Worm (Caenorhabditis elegans) whole organism, L4 larva: Measurements from ENCODE around the gene W03B1.3.

Experiments used
- T20F7.1 ChIP-seq: fragments of 200-800 bp; sonication (Bioruptor generic); optimal IDR thresholded peaks from 2 replicates; lab custom pipeline; 2018; ENCODE audit warnings: mild to moderate bottlenecking, missing genetic modification characterization, missing compliant biosample characterization
- aly-2 ChIP-seq: sonication (generic microtip); optimal IDR thresholded peaks from 2 replicates; lab custom pipeline; 2018; ENCODE audit warnings: missing biosample characterization, missing genetic modification characterization
- ceh-28 ChIP-seq: fragments of 150-350 bp; optimal IDR thresholded peaks from 2 replicates; lab custom pipeline; 2014; ENCODE audit warnings: missing biosample characterization, missing genetic modification reagents, missing genetic modification characterization
- cey-2 ChIP-seq: sonication (generic microtip); optimal IDR thresholded peaks from 3 replicates; lab custom pipeline; 2017; ENCODE audit warnings: missing genetic modification characterization, mild to moderate bottlenecking, missing compliant biosample characterization, antibody characterized with exemption, borderline replicate concordance; ENCODE audit not compliant: insufficient read depth
- dmd-6 ChIP-seq: fragments of 200-800 bp; sonication (Bioruptor generic); IDR thresholded peaks from 2 replicates; pipeline ENCODE4 v1.3.6; 2022; ENCODE audit warnings: missing genetic modification reagents, missing genetic modification characterization, missing compliant biosample characterization
- egl-27 ChIP-seq: sonication (generic microtip); optimal IDR thresholded peaks from 3 replicates; lab custom pipeline; 2017; ENCODE audit warnings: missing biosample characterization, missing genetic modification reagents, missing genetic modification characterization
- lim-7 ChIP-seq: fragments of 200-800 bp; sonication (Bioruptor generic); IDR thresholded peaks from 2 replicates; pipeline ENCODE4 v1.3.6; 2022; ENCODE audit warnings: missing genetic modification characterization, missing compliant biosample characterization
- madf-9 ChIP-seq: fragments of 200-800 bp; sonication (Bioruptor generic); conservative IDR thresholded peaks from 2 replicates; pipeline ENCODE4 v1.3.6; 2022; ENCODE audit warnings: missing genetic modification reagents, missing genetic modification characterization, missing compliant biosample characterization
- nhr-76 ChIP-seq: fragments of 150-350 bp; optimal IDR thresholded peaks from 2 replicates; lab custom pipeline; 2014; ENCODE audit warnings: missing biosample characterization, missing genetic modification characterization
- snpc-4 ChIP-seq: fragments of 150-350 bp; optimal IDR thresholded peaks from 2 replicates; lab custom pipeline; 2014; ENCODE audit warnings: missing biosample characterization, missing genetic modification characterization
- spr-1 ChIP-seq: sonication (generic microtip); optimal IDR thresholded peaks from 2 replicates; lab custom pipeline; 2016; ENCODE audit warnings: mild to moderate bottlenecking, missing genetic modification characterization, missing compliant biosample characterization
- spr-3 ChIP-seq: fragments of 200-800 bp; sonication (Bioruptor generic); optimal IDR thresholded peaks from 2 replicates; lab custom pipeline; 2018; ENCODE audit warnings: mild to moderate bottlenecking, missing genetic modification characterization, missing compliant biosample characterization

ce11 chrIV:4316813-4317408, 19.1 kb downstream of the W03B1.3 start, which contains the start of gene Y24D9B.1:
- TF ChIP-seq snpc-4 (tag; lab: Kevin White, UChicago) (no peak), nhr-76 (tag; lab: Kevin White, UChicago) (no peak), spr-3 (GFP tag; lab: Kevin White, UChicago) (no peak), lim-7 (no peak), spr-1 (tag; lab: Kevin White, UChicago) (no peak), egl-27 (tag; lab: Kevin White, UChicago) (no peak), cey-2 (no peak), aly-2 (tag; lab: Kevin White, UChicago) (no peak), T20F7.1 (GFP tag; lab: Kevin White, UChicago) (no peak), dmd-6 (GFP tag; lab: Robert Waterston, UW) (no peak), madf-9 (GFP tag; lab: Robert Waterston, UW) (no peak), ceh-28 (no peak)
